Worm (Caenorhabditis elegans): ENCODE results near the gene jbts-14.
A peak's percentile ranks its signal among the peaks of the same experiment; 100 is the strongest.
"Not testable (repeated sequence)": the region's sequence is repeated elsewhere in the genome, so short reads cannot be mapped to it uniquely, and the experiment has no call there.

The jbts-14 gene

DNA sequence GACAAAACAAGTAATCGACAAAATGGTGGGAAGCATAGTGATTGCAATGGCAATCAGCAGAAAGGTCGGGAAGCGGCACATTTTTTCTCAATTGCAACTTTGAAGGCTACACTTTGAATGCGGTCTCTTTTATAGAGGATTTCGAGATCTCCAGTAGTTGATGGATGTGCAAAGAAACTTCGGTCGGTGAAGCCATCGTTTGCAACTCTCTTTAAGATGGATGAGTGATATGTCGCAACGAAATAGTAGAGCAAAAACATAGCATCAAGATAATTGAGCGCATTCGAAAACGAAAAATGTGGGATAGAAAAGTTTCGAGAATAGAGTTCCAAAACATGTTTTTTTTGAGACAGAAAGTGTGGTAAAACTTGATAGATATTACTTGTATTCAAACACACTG is 23.2 kb downstream of the jbts-14 start, which contains the start of gene EGAP4.1:
Gene EGAP4.1 (minus strand): TSS at position 101 of the 400 bp plus-strand sequence.
- no peak for TF ChIP-seq C17E4.6 (GFP tag; IDR thresholded peaks at IDR 0.05)
- no peak for TF ChIP-seq tbp1 (GFP tag; optimal IDR thresholded peaks at IDR 0.05)
- TF ChIP-seq lin-40 (tag; optimal IDR thresholded peaks at IDR 0.05), result no peak
- no peak for TF ChIP-seq nhr-90 (tag; optimal IDR thresholded peaks at IDR 0.05)
- TF ChIP-seq die-1 (tag; optimal IDR thresholded peaks at IDR 0.05), result no peak
- no peak for TF ChIP-seq akir-1 (GFP tag; optimal IDR thresholded peaks at IDR 0.05)
- no peak for TF ChIP-seq tbx-9 (tag; optimal IDR thresholded peaks at IDR 0.05; ENCODE audit: borderline replicate concordance)
- TF ChIP-seq nhr-27 (tag; optimal IDR thresholded peaks at IDR 0.05), result no peak
- TF ChIP-seq ztf-26 (tag; optimal IDR thresholded peaks at IDR 0.05), result no peak
- TF ChIP-seq bed-2 (GFP tag; IDR thresholded peaks at IDR 0.05), result no peak
- TF ChIP-seq hmg-20 (GFP tag; IDR thresholded peaks at IDR 0.05), result no peak
- no peak for TF ChIP-seq rec-8 (tag; optimal IDR thresholded peaks at IDR 0.05)
- no peak for TF ChIP-seq chd-7 (tag; optimal IDR thresholded peaks at IDR 0.05)
- no peak for TF ChIP-seq hrde-1 (tag; optimal IDR thresholded peaks at IDR 0.05; ENCODE audit: borderline replicate concordance)
- TF ChIP-seq lin-35 (GFP tag; optimal IDR thresholded peaks at IDR 0.05), result no peak
- TF ChIP-seq hmg-1.2 (GFP tag; IDR thresholded peaks at IDR 0.05), result no peak
- TF ChIP-seq B0019.2 (GFP tag; conservative IDR thresholded peaks at IDR 0.05), result no peak

DNA sequence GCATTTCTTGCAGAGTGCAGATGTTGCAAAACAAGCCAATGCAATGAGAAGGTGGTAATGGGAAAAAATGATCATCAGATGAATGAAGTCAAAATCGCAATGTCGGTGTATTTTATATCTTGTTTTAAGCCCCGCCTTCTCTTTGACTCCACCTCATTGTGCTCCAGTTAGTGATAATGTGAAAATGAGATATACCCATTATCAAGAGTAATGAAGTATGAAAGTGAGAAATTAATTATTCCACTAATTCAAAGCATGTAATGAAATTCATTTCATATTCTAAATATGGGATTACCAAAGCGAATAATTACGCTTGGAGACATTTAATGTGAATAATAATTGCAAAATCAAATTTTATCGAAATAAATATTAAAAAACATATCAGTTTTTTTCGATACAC is 27.7 kb downstream of the jbts-14 start, which contains the start of gene M02D8.6:
Gene M02D8.6 (minus strand): TSS at position 101 of the 400 bp plus-strand sequence.
- TF ChIP-seq akir-1 (GFP tag; optimal IDR thresholded peaks at IDR 0.05); fkh-3 (tag; optimal IDR thresholded peaks at IDR 0.05); ama-1 (optimal IDR thresholded peaks at IDR 0.05); ama-1 (GFP tag; optimal IDR thresholded peaks at IDR 0.05): not testable (repeated sequence)

DNA sequence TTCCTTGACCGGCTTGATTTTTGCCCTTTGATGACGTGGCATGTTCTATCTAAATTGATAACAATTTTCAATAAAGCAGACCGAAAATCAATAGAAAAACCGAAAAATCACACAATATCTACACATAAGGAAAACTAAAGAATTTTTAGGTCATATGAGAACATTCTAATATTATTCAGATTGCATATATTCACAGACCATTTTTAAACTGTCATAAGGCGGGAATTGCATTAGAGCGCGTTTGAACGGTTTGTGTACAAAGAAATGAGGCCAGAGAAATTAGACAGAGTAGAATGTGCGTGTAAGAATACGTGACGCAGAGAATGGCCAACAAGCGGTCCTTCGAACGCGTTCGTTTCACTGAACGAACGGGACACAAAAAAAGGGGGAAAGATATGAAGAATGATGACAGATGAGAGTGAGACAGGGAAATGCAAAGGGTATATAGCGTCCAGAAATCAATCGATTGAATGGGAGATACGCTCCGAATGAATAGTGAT is 32.9 kb downstream of the jbts-14 start, which contains the start of gene M02D8.3:
Gene M02D8.3 (minus strand): TSS at position 51 of the 500 bp plus-strand sequence.
- no peak for TF ChIP-seq B0019.2 (GFP tag; conservative IDR thresholded peaks at IDR 0.05)
- TF ChIP-seq mcd-1 (GFP tag; IDR thresholded peaks at IDR 0.05), result peak; percentile 62
- TF ChIP-seq F52B5.7 (tag; optimal IDR thresholded peaks at IDR 0.05), result no peak
- TF ChIP-seq nhr-80 (tag; optimal IDR thresholded peaks at IDR 0.05), result peak; percentile 53
- peak; percentile 19 for TF ChIP-seq lin-40 (tag; optimal IDR thresholded peaks at IDR 0.05)
- no peak for TF ChIP-seq madf-8 (GFP tag; conservative IDR thresholded peaks at IDR 0.05)
- peak; percentile 64 for TF ChIP-seq attf-5 (GFP tag; optimal IDR thresholded peaks at IDR 0.05)
- TF ChIP-seq K12H6.12 (tag; optimal IDR thresholded peaks at IDR 0.05), result peak; percentile 34
- peak; percentile 40 for TF ChIP-seq ceh-27 (GFP tag; optimal IDR thresholded peaks at IDR 0.05)
- no peak for TF ChIP-seq B0261.1 (tag; optimal IDR thresholded peaks at IDR 0.05)
- TF ChIP-seq F10E7.11 (tag; optimal IDR thresholded peaks at IDR 0.05), result no peak
- TF ChIP-seq let-607 (tag; optimal IDR thresholded peaks at IDR 0.05), result peak in 1 of 2 experiments; percentile 0
- peak; percentile 45; the same call in 1 of the 2 replicates for TF ChIP-seq hmg-1.2 (GFP tag; IDR thresholded peaks at IDR 0.05)

DNA sequence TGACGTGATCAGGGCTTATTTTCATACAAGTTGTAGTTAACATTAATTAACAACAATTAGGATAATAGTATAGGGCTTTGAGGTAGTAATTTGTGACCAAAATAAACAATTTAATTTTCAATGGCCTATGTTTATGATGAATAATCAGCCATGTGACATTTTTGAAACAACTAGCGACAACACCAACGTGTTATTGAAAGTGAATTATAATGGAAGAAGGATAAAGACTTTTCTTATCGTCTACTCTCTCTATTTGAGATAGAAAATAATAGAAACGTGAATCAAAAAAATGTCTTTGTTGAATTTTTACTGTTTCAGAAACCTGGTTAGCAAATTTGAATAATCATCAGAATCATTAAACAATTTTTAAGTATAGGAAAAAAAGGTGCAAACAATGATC is 33.7 kb downstream of the jbts-14 start:
- no peak for TF ChIP-seq nfya-1 (tag; optimal IDR thresholded peaks at IDR 0.05; ENCODE audit: borderline replicate concordance, insufficient read depth)
- no peak for TF ChIP-seq lin-35 (GFP tag; optimal IDR thresholded peaks at IDR 0.05)
- no peak for TF ChIP-seq ets-4 (GFP tag; optimal IDR thresholded peaks at IDR 0.05)
